Fruit fly (Drosophila melanogaster): ENCODE measurements around the gene CG7632.

The CG7632 gene

dm6 chr3L:21346463-21347196 is 42.1 kb downstream of the CG7632 start (continued):
- no peak for TF ChIP-seq CG4404 (GFP tag; IDR thresholded peaks at IDR 0.05)
- no peak for TF ChIP-seq Poxn (GFP tag; IDR thresholded peaks at IDR 0.05)
- no peak for TF ChIP-seq sd (tag; optimal IDR thresholded peaks at IDR 0.05)
- peak; percentile 62 for TF ChIP-seq CG13624 (GFP tag; optimal IDR thresholded peaks at IDR 0.05)
- TF ChIP-seq CG34376 (GFP tag; optimal IDR thresholded peaks at IDR 0.05), result peak; percentile 30
- TF ChIP-seq CG15479 (GFP tag; optimal IDR thresholded peaks at IDR 0.05), result peak; percentile 83
- TF ChIP-seq CG10366 (GFP tag; IDR thresholded peaks at IDR 0.05), result no peak
- peak; percentile 84 for TF ChIP-seq pros (GFP tag; optimal IDR thresholded peaks at IDR 0.05)
- no peak for TF ChIP-seq CG9727 (GFP tag; optimal IDR thresholded peaks at IDR 0.05)
- peak; percentile 34 for TF ChIP-seq nom (GFP tag; optimal IDR thresholded peaks at IDR 0.05)
- TF ChIP-seq Dll (GFP tag; IDR thresholded peaks at IDR 0.05; ENCODE audit: partially characterized antibody), result 0 out of 4 replicates have a peak, but pooled peaks have one; percentile 13
- no peak for TF ChIP-seq slou (GFP tag; optimal IDR thresholded peaks at IDR 0.05)
- TF ChIP-seq Deaf1 (tag; optimal IDR thresholded peaks at IDR 0.05), result peak; percentile 73
- TF ChIP-seq CG17829 (tag; optimal IDR thresholded peaks at IDR 0.05), result no peak
- no peak for TF ChIP-seq CG2199 (GFP tag; IDR thresholded peaks at IDR 0.05)
- TF ChIP-seq Rfx (GFP tag; IDR thresholded peaks at IDR 0.05), result no peak
- no peak for TF ChIP-seq CG17568 (GFP tag; optimal IDR thresholded peaks at IDR 0.05)
- TF ChIP-seq eve (GFP tag; optimal IDR thresholded peaks at IDR 0.05), result no peak
- peak; percentile 73 for TF ChIP-seq ewg (GFP tag; optimal IDR thresholded peaks at IDR 0.05)
- TF ChIP-seq lov (optimal IDR thresholded peaks at IDR 0.05), result no peak
- TF ChIP-seq lov (GFP tag; IDR thresholded peaks at IDR 0.05), result 0 out of 3 replicates have a peak, but pooled peaks have one; percentile 49
- no peak for TF ChIP-seq Blimp-1 (GFP tag; optimal IDR thresholded peaks at IDR 0.05)
- TF ChIP-seq twi (tag; optimal IDR thresholded peaks at IDR 0.05), result peak; percentile 81
- no peak for TF ChIP-seq CG12236 (GFP tag; optimal IDR thresholded peaks at IDR 0.05)
- TF ChIP-seq mld (GFP tag; IDR thresholded peaks at IDR 0.05; ENCODE audit: partially characterized antibody), result no peak
- TF ChIP-seq NC2β (GFP tag; optimal IDR thresholded peaks at IDR 0.05), result no peak
- peak; percentile 67 for TF ChIP-seq CG1832 (GFP tag; optimal IDR thresholded peaks at IDR 0.05)
- no peak for TF ChIP-seq al (GFP tag; IDR thresholded peaks at IDR 0.05)
- peak; percentile 79 for TF ChIP-seq Hey (tag; optimal IDR thresholded peaks at IDR 0.05)
- no peak for TF ChIP-seq org-1 (GFP tag; optimal IDR thresholded peaks at IDR 0.05)
- no peak for TF ChIP-seq CG7786 (GFP tag; optimal IDR thresholded peaks at IDR 0.05)
- TF ChIP-seq Abd-B (GFP tag; optimal IDR thresholded peaks at IDR 0.05), result no peak
- TF ChIP-seq ap (GFP tag; IDR thresholded peaks at IDR 0.05), result no peak
- TF ChIP-seq br (optimal IDR thresholded peaks at IDR 0.05), result no peak
- no peak for TF ChIP-seq tna (GFP tag; IDR thresholded peaks at IDR 0.05; ENCODE audit: partially characterized antibody)
- TF ChIP-seq nerfin-1 (tag; optimal IDR thresholded peaks at IDR 0.05), result peak; percentile 44
- TF ChIP-seq wdn (GFP tag; IDR thresholded peaks at IDR 0.05), result no peak
- TF ChIP-seq Opbp (GFP tag; IDR thresholded peaks at IDR 0.05; ENCODE audit: partially characterized antibody), result 0 out of 3 replicates have a peak, but pooled peaks have one; percentile 30
- 0 out of 2 replicates have a peak, but pooled peaks have one; percentile 24 for TF ChIP-seq ttk (GFP tag; IDR thresholded peaks at IDR 0.05)
- TF ChIP-seq CG13287 (GFP tag; IDR thresholded peaks at IDR 0.05; ENCODE audit: partially characterized antibody), result no peak
- TF ChIP-seq cg (GFP tag; optimal IDR thresholded peaks at IDR 0.05), result peak; percentile 64
- no peak for TF ChIP-seq run (tag; optimal IDR thresholded peaks at IDR 0.05)
- no peak for TF ChIP-seq otp (GFP tag; IDR thresholded peaks at IDR 0.05)
- TF ChIP-seq Aef1 (GFP tag; IDR thresholded peaks at IDR 0.05), result no peak
- peak; percentile 3 for TF ChIP-seq dm (GFP tag; optimal IDR thresholded peaks at IDR 0.05)
- no peak for TF ChIP-seq CG10147 (GFP tag; optimal IDR thresholded peaks at IDR 0.05)
- no peak for TF ChIP-seq gfzf (GFP tag; optimal IDR thresholded peaks at IDR 0.05)
- TF ChIP-seq CG10321 (GFP tag; IDR thresholded peaks at IDR 0.05), result peak; percentile 84
- TF ChIP-seq pum (GFP tag; optimal IDR thresholded peaks at IDR 0.05), result no peak
- no peak for TF ChIP-seq Bgb (GFP tag; IDR thresholded peaks at IDR 0.05; ENCODE audit: partially characterized antibody)
